Fruit fly (Drosophila melanogaster): Measurements from ENCODE around the gene CG7049.

Gene CG7049

dm6 chr3L:223019-223902 is 47.2 kb upstream of the CG7049 start, which contains the start of the genes pyx and CG33229 (continued):
- peak; percentile 32 for TF ChIP-seq dm (GFP tag; optimal IDR thresholded peaks at IDR 0.05)
- peak; percentile 58 for TF ChIP-seq CG3407 (GFP tag; optimal IDR thresholded peaks at IDR 0.05)
- peak; percentile 90 for TF ChIP-seq CG9817 (tag; optimal IDR thresholded peaks at IDR 0.05)
- peak; percentile 38; the same call in 1 of the 2 replicates for TF ChIP-seq dimm (GFP tag; IDR thresholded peaks at IDR 0.05)
- peak; percentile 93 for TF ChIP-seq CG32532 (GFP tag; IDR thresholded peaks at IDR 0.05)
- peak; percentile 76 for TF ChIP-seq vvl (GFP tag; IDR thresholded peaks at IDR 0.05)
- TF ChIP-seq corto (GFP tag; optimal IDR thresholded peaks at IDR 0.05) = no peak
- TF ChIP-seq unpg (GFP tag; optimal IDR thresholded peaks at IDR 0.05) = peak; percentile 74
- TF ChIP-seq CG17612 (GFP tag; IDR thresholded peaks at IDR 0.05) = peak; percentile 50
- TF ChIP-seq CG15479 (GFP tag; optimal IDR thresholded peaks at IDR 0.05) = no peak
- peak; percentile 60; the same call in 1 of the 3 replicates for TF ChIP-seq so (GFP tag; IDR thresholded peaks at IDR 0.05)
- peak; percentile 18; the same call in 1 of the 2 replicates for TF ChIP-seq ham (GFP tag; IDR thresholded peaks at IDR 0.05)
- TF ChIP-seq HHEX (GFP tag; optimal IDR thresholded peaks at IDR 0.05) = peak; percentile 81
- peak; percentile 86 for TF ChIP-seq sob (GFP tag; IDR thresholded peaks at IDR 0.05)
- TF ChIP-seq Elba2 (GFP tag; optimal IDR thresholded peaks at IDR 0.05) = no peak
- peak; percentile 78 for TF ChIP-seq D19B (GFP tag; optimal IDR thresholded peaks at IDR 0.05)
- peak; percentile 77 for TF ChIP-seq CG14710 (tag; optimal IDR thresholded peaks at IDR 0.05)
- TF ChIP-seq CG7963 (GFP tag; IDR thresholded peaks at IDR 0.05; ENCODE audit: partially characterized antibody) = no peak
- TF ChIP-seq dmrt11E (tag; optimal IDR thresholded peaks at IDR 0.05) = peak; percentile 68
- peak; percentile 37 for TF ChIP-seq BEAF-32 (GFP tag; optimal IDR thresholded peaks at IDR 0.05)
- TF ChIP-seq CG3995 (GFP tag; optimal IDR thresholded peaks at IDR 0.05) = peak; percentile 43
- peak; percentile 87 for TF ChIP-seq CG12155 (GFP tag; optimal IDR thresholded peaks at IDR 0.05)
- TF ChIP-seq disco-r (GFP tag; optimal IDR thresholded peaks at IDR 0.05) = peak; percentile 75
- TF ChIP-seq Jarid2 (GFP tag; optimal IDR thresholded peaks at IDR 0.05) = peak; percentile 27
- peak; percentile 95 for TF ChIP-seq Med (GFP tag)
- peak; percentile 67 for TF ChIP-seq CG14667 (GFP tag; IDR thresholded peaks at IDR 0.05)
- TF ChIP-seq CG14014 (GFP tag; IDR thresholded peaks at IDR 0.05) = peak; percentile 80
- no peak for TF ChIP-seq CG4360 (GFP tag; IDR thresholded peaks at IDR 0.05)
- TF ChIP-seq bcd (GFP tag; optimal IDR thresholded peaks at IDR 0.05) = peak; percentile 86
- TF ChIP-seq eyg (GFP tag; optimal IDR thresholded peaks at IDR 0.05) = peak; percentile 48
- TF ChIP-seq ems (GFP tag; optimal IDR thresholded peaks at IDR 0.05) = peak; percentile 77
- TF ChIP-seq CG3065 (GFP tag; optimal IDR thresholded peaks at IDR 0.05) = peak; percentile 44
- peak; percentile 78 for TF ChIP-seq pum (GFP tag; optimal IDR thresholded peaks at IDR 0.05)
- TF ChIP-seq zfh1 (GFP tag; IDR thresholded peaks at IDR 0.05) = peak; percentile 67
- peak; percentile 61 for TF ChIP-seq Nf-YB (GFP tag; optimal IDR thresholded peaks at IDR 0.05)
- no peak for TF ChIP-seq CG2129 (GFP tag; IDR thresholded peaks at IDR 0.05; ENCODE audit: partially characterized antibody)
- TF ChIP-seq cad (GFP tag; optimal IDR thresholded peaks at IDR 0.05) = no peak
- TF ChIP-seq tin (GFP tag; optimal IDR thresholded peaks at IDR 0.05) = peak; percentile 87
- peak; percentile 78 for TF ChIP-seq CG15696 (tag; optimal IDR thresholded peaks at IDR 0.05)
- TF ChIP-seq gsb-n (tag; optimal IDR thresholded peaks at IDR 0.05) = no peak
- peak; percentile 75 for TF ChIP-seq ab (GFP tag; optimal IDR thresholded peaks at IDR 0.05)
- peak; percentile 26 for TF ChIP-seq CTCF (GFP tag; optimal IDR thresholded peaks at IDR 0.05)
- TF ChIP-seq CG2678 (tag; optimal IDR thresholded peaks at IDR 0.05) = peak; percentile 92
- peak; percentile 61 for TF ChIP-seq CG2116 (GFP tag; optimal IDR thresholded peaks at IDR 0.05)
- peak; percentile 81 for TF ChIP-seq Nf-YC (tag; optimal IDR thresholded peaks at IDR 0.05)
- TF ChIP-seq CG10209 (GFP tag; optimal IDR thresholded peaks at IDR 0.05) = peak; percentile 85
- peak; percentile 71 for TF ChIP-seq CG17829 (tag; optimal IDR thresholded peaks at IDR 0.05)
- peak; percentile 45 for TF ChIP-seq NK7.1 (GFP tag; optimal IDR thresholded peaks at IDR 0.05)
- TF ChIP-seq scrt (GFP tag; optimal IDR thresholded peaks at IDR 0.05) = peak; percentile 70
